Worm (Caenorhabditis elegans) whole organism, young adult: ENCODE data around the gene dpff-1.
A peak's percentile ranks its signal among the peaks of the same experiment; 100 is the strongest.

Experiments used
- B0035.1 ChIP-seq: sonication (generic microtip); optimal IDR thresholded peaks from 2 replicates; lab custom pipeline; 2016; ENCODE audit warnings: missing genetic modification characterization, mild to moderate bottlenecking, missing compliant biosample characterization, missing genotype, missing genetic modification reagents
- B0261.1 ChIP-seq: sonication (generic microtip); optimal IDR thresholded peaks from 2 replicates; lab custom pipeline; 2016; ENCODE audit warnings: mild to moderate bottlenecking, missing genetic modification characterization, moderate library complexity, missing compliant biosample characterization
- D2030.7 ChIP-seq: fragments of 200-800 bp; sonication (Bioruptor generic); IDR thresholded peaks from 2 replicates; pipeline ENCODE4 v1.3.6; 2022; ENCODE audit warnings: missing genetic modification reagents, missing genetic modification characterization, missing compliant biosample characterization
- F10E7.11 ChIP-seq: sonication (generic microtip); optimal IDR thresholded peaks from 2 replicates; lab custom pipeline; 2017; ENCODE audit warnings: mild to moderate bottlenecking, missing genetic modification characterization, moderate library complexity, missing compliant biosample characterization
- F22D6.2 ChIP-seq: sonication (generic microtip); optimal IDR thresholded peaks from 2 replicates; lab custom pipeline; 2016; ENCODE audit warnings: mild to moderate bottlenecking, missing genetic modification characterization, missing compliant biosample characterization
- F23B12.7 ChIP-seq: sonication (generic microtip); optimal IDR thresholded peaks from 2 replicates; lab custom pipeline; 2017; ENCODE audit warnings: missing genetic modification characterization, mild to moderate bottlenecking, missing compliant biosample characterization, antibody characterized with exemption, moderate library complexity; ENCODE audit not compliant: insufficient read depth
- F55B11.4 ChIP-seq: sonication (generic microtip); optimal IDR thresholded peaks from 2 replicates; lab custom pipeline; 2016; ENCODE audit warnings: missing compliant biosample characterization, missing genetic modification characterization, borderline replicate concordance; ENCODE audit not compliant: insufficient read depth
- K11D2.4 ChIP-seq: fragments of 200-800 bp; sonication (Bioruptor generic); IDR thresholded peaks from 2 replicates; pipeline ENCODE4 v1.3.6; 2022; ENCODE audit warnings: missing genetic modification reagents, missing genetic modification characterization, missing compliant biosample characterization
- T07F8.4 ChIP-seq: sonication (generic microtip); optimal IDR thresholded peaks from 2 replicates; lab custom pipeline; 2016; ENCODE audit warnings: mild to moderate bottlenecking, missing genetic modification characterization, moderate library complexity, missing compliant biosample characterization
- Y53G8AR.9 ChIP-seq: fragments of 200-800 bp; sonication (Bioruptor generic); conservative IDR thresholded peaks from 2 replicates; pipeline ENCODE4 v1.3.6; 2022; ENCODE audit warnings: missing genetic modification reagents, missing genetic modification characterization, missing compliant biosample characterization
- ZK185.1 ChIP-seq: sonication (generic microtip); optimal IDR thresholded peaks from 2 replicates; lab custom pipeline; 2016; ENCODE audit warnings: mild to moderate bottlenecking, missing genetic modification characterization, missing compliant biosample characterization; ENCODE audit not compliant: poor library complexity, severe bottlenecking
- akir-1 ChIP-seq: fragments of 200-800 bp; sonication (Bioruptor generic); optimal IDR thresholded peaks from 2 replicates; lab custom pipeline; 2018; ENCODE audit warnings: mild to moderate bottlenecking, missing genetic modification characterization, moderate library complexity, missing compliant biosample characterization
- ama-1 ChIP-seq, 3 experiments: fragments of 150-350 bp in 1 of 3; sonication (generic microtip) in 2 of 3; optimal IDR thresholded peaks; 2 replicates each; lab custom pipeline; 2014 to 2018; ENCODE audit warnings: missing biosample characterization in 2 of 3, missing genetic modification characterization in 2 of 3, missing genetic modification reagents in 2 of 3
- aptf-2 ChIP-seq: fragments of 200-800 bp; sonication (Bioruptor generic); conservative IDR thresholded peaks from 2 replicates; pipeline ENCODE4 v1.3.6; 2022; ENCODE audit warnings: missing genetic modification reagents, missing genetic modification characterization, missing compliant biosample characterization
- athp-1 ChIP-seq: sonication (generic microtip); optimal IDR thresholded peaks from 2 replicates; lab custom pipeline; 2017; ENCODE audit warnings: mild to moderate bottlenecking, missing genetic modification characterization, missing compliant biosample characterization
- attf-3 ChIP-seq: fragments of 200-800 bp; sonication (Bioruptor generic); conservative IDR thresholded peaks from 2 replicates; pipeline ENCODE4 v1.3.6; 2022; ENCODE audit warnings: missing genetic modification reagents, missing genetic modification characterization, missing compliant biosample characterization
- attf-6 ChIP-seq: fragments of 200-800 bp; sonication (Bioruptor generic); IDR thresholded peaks from 2 replicates; pipeline ENCODE4 v1.3.6; 2022; ENCODE audit warnings: missing genetic modification reagents, missing genetic modification characterization, missing compliant biosample characterization
- bed-1 ChIP-seq: fragments of 200-800 bp; sonication (Bioruptor generic); IDR thresholded peaks from 2 replicates; pipeline ENCODE4 v1.3.6; 2022; ENCODE audit warnings: missing genetic modification reagents, missing genetic modification characterization, missing compliant biosample characterization
- cebp-1 ChIP-seq, 2 experiments: fragments of 200-800 bp in 1 of 2; sonication (Bioruptor generic) in 1 of 2; sonication (generic microtip) in 1 of 2; IDR thresholded peaks in 1 of 2; optimal IDR thresholded peaks in 1 of 2; 2 replicates each; pipeline versions ENCODE4 v1.3.6 to Lab custom; 2017 to 2022; ENCODE audit warnings: missing compliant biosample characterization in 2 of 2, missing genetic modification characterization in 2 of 2, mild to moderate bottlenecking in 1 of 2, missing genetic modification reagents in 1 of 2, moderate library complexity in 1 of 2
- ceh-100 ChIP-seq: fragments of 200-800 bp; sonication (Bioruptor generic); IDR thresholded peaks from 2 replicates; pipeline ENCODE4 v1.3.6; 2022; ENCODE audit warnings: missing genetic modification reagents, missing genetic modification characterization, missing compliant biosample characterization
- ceh-40 ChIP-seq: fragments of 200-800 bp; sonication (Bioruptor generic); IDR thresholded peaks from 2 replicates; pipeline ENCODE4 v1.3.6; 2022; ENCODE audit warnings: missing genetic modification characterization, missing compliant biosample characterization
- ceh-58 ChIP-seq: fragments of 200-800 bp; sonication (Bioruptor generic); IDR thresholded peaks from 2 replicates; pipeline ENCODE4 v1.3.6; 2022; ENCODE audit warnings: missing genetic modification characterization, missing compliant biosample characterization
- chd-7 ChIP-seq: sonication (generic microtip); optimal IDR thresholded peaks from 2 replicates; lab custom pipeline; 2016; ENCODE audit warnings: mild to moderate bottlenecking, missing genetic modification characterization, moderate library complexity, missing compliant biosample characterization
- die-1 ChIP-seq: sonication (generic microtip); optimal IDR thresholded peaks from 2 replicates; lab custom pipeline; 2016; ENCODE audit warnings: missing genotype, mild to moderate bottlenecking, missing genetic modification characterization, missing compliant biosample characterization
- dpl-1 ChIP-seq: fragments of 150-350 bp; optimal IDR thresholded peaks from 2 replicates; lab custom pipeline; 2014; ENCODE audit warnings: missing biosample characterization, missing genetic modification reagents, missing genetic modification characterization
- egl-18 ChIP-seq: fragments of 200-800 bp; sonication (Bioruptor generic); IDR thresholded peaks from 2 replicates; pipeline ENCODE4 v1.3.6; 2022; ENCODE audit warnings: missing genetic modification reagents, missing genetic modification characterization, missing compliant biosample characterization
- egl-44 ChIP-seq: fragments of 200-800 bp; sonication (Bioruptor generic); IDR thresholded peaks from 2 replicates; pipeline ENCODE4 v1.3.6; 2022; ENCODE audit warnings: missing genetic modification reagents, missing genetic modification characterization, missing compliant biosample characterization
- ekl-4 ChIP-seq: fragments of 200-800 bp; sonication (Bioruptor generic); IDR thresholded peaks from 2 replicates; pipeline ENCODE4 v1.3.6; 2022; ENCODE audit warnings: missing genetic modification reagents, missing genetic modification characterization, missing compliant biosample characterization
- him-1 ChIP-seq: sonication (generic microtip); optimal IDR thresholded peaks from 2 replicates; lab custom pipeline; 2016; ENCODE audit warnings: missing genotype, missing genetic modification reagents, missing genetic modification characterization, missing compliant biosample characterization
- hsf-1 ChIP-seq: fragments of 200-800 bp; sonication (Bioruptor generic); IDR thresholded peaks from 2 replicates; pipeline ENCODE4 v1.3.6; 2022; ENCODE audit warnings: missing genetic modification reagents, missing genetic modification characterization, missing compliant biosample characterization
- lsy-27 ChIP-seq: sonication (generic microtip); optimal IDR thresholded peaks from 2 replicates; lab custom pipeline; 2017; ENCODE audit warnings: missing genetic modification characterization, mild to moderate bottlenecking, missing compliant biosample characterization, antibody characterized with exemption, missing genotype, borderline replicate concordance; ENCODE audit not compliant: insufficient read depth
- madf-6 ChIP-seq: fragments of 200-800 bp; sonication (Bioruptor generic); IDR thresholded peaks from 2 replicates; pipeline ENCODE4 v1.3.6; 2022; ENCODE audit warnings: missing genetic modification reagents, missing genetic modification characterization, missing compliant biosample characterization
- madf-8 ChIP-seq: fragments of 200-800 bp; sonication (Bioruptor generic); conservative IDR thresholded peaks from 2 replicates; pipeline ENCODE4 v1.3.6; 2022; ENCODE audit warnings: missing genetic modification reagents, missing genetic modification characterization, missing compliant biosample characterization
- nfya-2 ChIP-seq: fragments of 200-800 bp; sonication (Bioruptor generic); IDR thresholded peaks from 2 replicates; pipeline ENCODE4 v1.3.6; 2022; ENCODE audit warnings: missing genetic modification reagents, missing genetic modification characterization, missing compliant biosample characterization
- nfyb-1 ChIP-seq: fragments of 200-800 bp; sonication (Bioruptor generic); IDR thresholded peaks from 2 replicates; pipeline ENCODE4 v1.3.6; 2022; ENCODE audit warnings: missing genetic modification reagents, missing genetic modification characterization, missing compliant biosample characterization
- rec-8 ChIP-seq, 2 experiments: sonication (generic microtip); optimal IDR thresholded peaks; 2 replicates each; lab custom pipeline; 2016; ENCODE audit warnings: mild to moderate bottlenecking in 2 of 2, missing genetic modification characterization in 2 of 2, missing genetic modification reagents in 2 of 2, missing genotype in 2 of 2, missing biosample characterization in 1 of 2, missing compliant biosample characterization in 1 of 2, moderate library complexity in 1 of 2
- rpc-1 ChIP-seq, 2 experiments: fragments of 150-350 bp in 1 of 2; sonication (generic microtip) in 1 of 2; optimal IDR thresholded peaks; 2 replicates each; lab custom pipeline; 2014 to 2018; ENCODE audit warnings: missing biosample characterization in 1 of 2, missing genetic modification characterization in 1 of 2, missing genetic modification reagents in 1 of 2, missing genotype in 1 of 2
- snpc-1.1 ChIP-seq: sonication (generic microtip); optimal IDR thresholded peaks from 2 replicates; lab custom pipeline; 2017; ENCODE audit warnings: missing genetic modification characterization, mild to moderate bottlenecking, missing compliant biosample characterization, antibody characterized with exemption, moderate library complexity, missing genotype, missing genetic modification reagents; ENCODE audit not compliant: insufficient read depth
- sptf-2 ChIP-seq: fragments of 200-800 bp; sonication (Bioruptor generic); optimal IDR thresholded peaks from 2 replicates; lab custom pipeline; 2018; ENCODE audit warnings: mild to moderate bottlenecking, missing genetic modification characterization, missing compliant biosample characterization
- tbx-9 ChIP-seq: sonication (generic microtip); optimal IDR thresholded peaks from 2 replicates; lab custom pipeline; 2016; ENCODE audit warnings: borderline replicate concordance, missing genetic modification characterization, inconsistent platforms, missing compliant biosample characterization
- tlf-1 ChIP-seq: fragments of 200-800 bp; sonication (Bioruptor generic); optimal IDR thresholded peaks from 2 replicates; lab custom pipeline; 2018; ENCODE audit warnings: mild to moderate bottlenecking, missing genetic modification characterization, missing compliant biosample characterization
- zim-3 ChIP-seq: sonication (generic microtip); optimal IDR thresholded peaks from 2 replicates; lab custom pipeline; 2017; ENCODE audit warnings: mild to moderate bottlenecking, missing genetic modification characterization, moderate library complexity, missing compliant biosample characterization
- ztf-26 ChIP-seq: sonication (generic microtip); optimal IDR thresholded peaks from 2 replicates; lab custom pipeline; 2017; ENCODE audit warnings: missing genetic modification characterization, missing compliant biosample characterization
- ztf-28 ChIP-seq: fragments of 200-800 bp; sonication (Bioruptor generic); IDR thresholded peaks from 2 replicates; pipeline ENCODE4 v1.3.6; 2022; ENCODE audit warnings: missing genetic modification reagents, missing genetic modification characterization, missing compliant biosample characterization
- ztf-3 ChIP-seq: fragments of 200-800 bp; sonication (Bioruptor generic); optimal IDR thresholded peaks from 2 replicates; lab custom pipeline; 2018; ENCODE audit warnings: mild to moderate bottlenecking, missing genetic modification characterization, missing compliant biosample characterization

Gene dpff-1

DNA sequence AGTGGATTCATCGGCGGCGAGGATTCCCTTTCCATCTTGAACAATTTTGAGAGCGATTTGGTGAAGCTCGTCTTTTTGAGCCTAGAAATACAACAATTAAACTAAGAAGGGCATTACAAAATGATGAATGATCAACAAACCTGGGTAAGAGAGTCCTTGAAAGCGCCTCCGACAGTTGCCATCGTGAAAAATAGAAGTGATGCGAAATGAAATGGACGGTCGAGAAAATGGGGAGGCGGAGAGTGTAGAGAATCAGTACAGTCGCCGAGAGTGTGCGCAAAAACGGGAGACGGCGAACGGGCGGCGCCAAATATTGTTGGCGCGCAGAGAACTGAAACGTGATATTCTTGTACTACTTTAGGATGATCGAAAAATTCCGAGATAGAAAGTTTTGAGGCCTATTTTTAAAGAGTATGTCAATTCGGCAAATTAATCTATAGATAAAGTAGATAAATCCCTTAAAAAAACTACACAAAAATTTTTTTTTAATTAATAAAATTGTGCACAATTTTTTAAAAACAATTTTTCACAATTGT is 29.9 kb downstream of the dpff-1 start, which contains the start of gene aldo-2 (continued):
- no peak for TF ChIP-seq lsy-27
- no peak for TF ChIP-seq B0035.1 (tag; lab: Kevin White, UChicago)
- no peak for TF ChIP-seq nfya-2 (GFP tag; lab: Robert Waterston, UW)
- no peak for TF ChIP-seq T07F8.4 (tag; lab: Kevin White, UChicago)
- peak; percentile 25 for TF ChIP-seq ztf-26 (tag; lab: Kevin White, UChicago)
- no peak for TF ChIP-seq ceh-40
- peak; percentile 44; the same call in 1 of the 2 replicates for TF ChIP-seq egl-44
- no peak for TF ChIP-seq ceh-58 (GFP tag; lab: Robert Waterston, UW)
- TF ChIP-seq madf-8 (GFP tag; lab: Robert Waterston, UW), result peak; percentile 97
- no peak for TF ChIP-seq egl-18 (GFP tag; lab: Robert Waterston, UW)
- TF ChIP-seq chd-7 (tag; lab: Kevin White, UChicago), result no peak
- no peak for TF ChIP-seq rpc-1 (optimal IDR thresholded peaks at IDR 0.05; lab: Kevin White, UChicago)
- TF ChIP-seq rpc-1 (tag; optimal IDR thresholded peaks at IDR 0.05; lab: Kevin White, UChicago), result no peak
- TF ChIP-seq zim-3 (tag; lab: Kevin White, UChicago), result peak; percentile 39
- peak; percentile 53 for TF ChIP-seq ama-1 (optimal IDR thresholded peaks at IDR 0.05; lab: Kevin White, UChicago)
- TF ChIP-seq ama-1 (GFP tag; optimal IDR thresholded peaks at IDR 0.05; lab: Kevin White, UChicago), result peak in 1 of 2 experiments; percentile 15
- TF ChIP-seq him-1 (tag; lab: Kevin White, UChicago), result no peak
- TF ChIP-seq dpl-1 (GFP tag; lab: Kevin White, UChicago), result peak; percentile 86
- TF ChIP-seq die-1 (tag; lab: Kevin White, UChicago), result no peak
- no peak for TF ChIP-seq snpc-1.1 (tag; lab: Kevin White, UChicago)
- peak; percentile 84 for TF ChIP-seq tlf-1 (GFP tag; lab: Kevin White, UChicago)
- TF ChIP-seq sptf-2 (GFP tag; lab: Kevin White, UChicago), result no peak
- no peak for TF ChIP-seq rec-8 (tag; optimal IDR thresholded peaks at IDR 0.05; lab: Kevin White, UChicago)
- peak; percentile 41; the same call in 1 of the 2 replicates for TF ChIP-seq attf-6 (GFP tag; lab: Robert Waterston, UW)
- TF ChIP-seq ztf-3 (GFP tag; lab: Kevin White, UChicago), result no peak
- TF ChIP-seq K11D2.4, result no peak
- no peak for TF ChIP-seq akir-1 (GFP tag; lab: Kevin White, UChicago)
- no peak for TF ChIP-seq cebp-1 (GFP tag; IDR thresholded peaks at IDR 0.05; lab: Robert Waterston, UW)
- TF ChIP-seq cebp-1 (tag; optimal IDR thresholded peaks at IDR 0.05; lab: Kevin White, UChicago), result peak; percentile 42
- TF ChIP-seq ceh-100 (GFP tag; lab: Robert Waterston, UW), result 0 out of 2 replicates have a peak, but pooled peaks have one; percentile 23
- peak; percentile 70 for TF ChIP-seq aptf-2 (GFP tag; lab: Robert Waterston, UW)
- peak; percentile 84; the same call in 1 of the 2 replicates for TF ChIP-seq Y53G8AR.9 (GFP tag; lab: Robert Waterston, UW)
- peak; percentile 87 for TF ChIP-seq ekl-4 (GFP tag; lab: Robert Waterston, UW)
- no peak for TF ChIP-seq F55B11.4 (tag; lab: Kevin White, UChicago)
- no peak for TF ChIP-seq F22D6.2
- TF ChIP-seq ZK185.1, result peak; percentile 40
- peak; percentile 89 for TF ChIP-seq hsf-1 (GFP tag; lab: Robert Waterston, UW)
- TF ChIP-seq nfyb-1 (GFP tag; lab: Robert Waterston, UW), result 0 out of 2 replicates have a peak, but pooled peaks have one; percentile 64
- peak; percentile 36 for TF ChIP-seq athp-1 (tag; lab: Kevin White, UChicago)
- TF ChIP-seq D2030.7 (GFP tag; lab: Robert Waterston, UW), result peak; percentile 93
- TF ChIP-seq attf-3 (GFP tag; lab: Robert Waterston, UW), result no peak
- TF ChIP-seq F23B12.7 (tag; lab: Kevin White, UChicago), result no peak
- no peak for TF ChIP-seq bed-1
- peak; percentile 50; the same call in 1 of the 2 replicates for TF ChIP-seq ztf-28 (GFP tag; lab: Robert Waterston, UW)
- no peak for TF ChIP-seq B0261.1 (tag; lab: Kevin White, UChicago)
- no peak for TF ChIP-seq tbx-9 (tag; lab: Kevin White, UChicago)
- no peak for TF ChIP-seq F10E7.11 (tag; lab: Kevin White, UChicago)
- peak; percentile 99 for TF ChIP-seq madf-6 (GFP tag; lab: Robert Waterston, UW)
